Worm (Caenorhabditis elegans) whole organism, mixed stage, embryonic: ENCODE measurements around the gene K05F1.14.

Source experiments
- flh-1 ChIP-seq: fragments of 200-800 bp; sonication (Bioruptor generic); optimal IDR thresholded peaks from 2 replicates; lab custom pipeline; 2018; ENCODE audit warnings: mild to moderate bottlenecking, missing genetic modification characterization, moderate library complexity, missing compliant biosample characterization
- lin-13 ChIP-seq: fragments of 150-350 bp; optimal IDR thresholded peaks from 2 replicates; lab custom pipeline; 2014; ENCODE audit warnings: missing biosample characterization, missing genetic modification characterization
- nhr-28 ChIP-seq: fragments of 150-350 bp; optimal IDR thresholded peaks from 2 replicates; lab custom pipeline; 2014; ENCODE audit warnings: missing biosample characterization, missing genetic modification characterization
- snpc-4 ChIP-seq: fragments of 150-350 bp; optimal IDR thresholded peaks from 2 replicates; lab custom pipeline; 2014; ENCODE audit warnings: missing biosample characterization, missing genetic modification characterization
- tbx-8 ChIP-seq: fragments of 200-800 bp; sonication (Bioruptor generic); optimal IDR thresholded peaks from 2 replicates; lab custom pipeline; 2018; ENCODE audit warnings: mild to moderate bottlenecking, missing genetic modification characterization, moderate library complexity, missing compliant biosample characterization
- unc-39 ChIP-seq: fragments of 150-350 bp; optimal IDR thresholded peaks from 2 replicates; lab custom pipeline; 2014; ENCODE audit warnings: missing biosample characterization, missing genetic modification characterization
- ztf-11 ChIP-seq: fragments of 150-350 bp; optimal IDR thresholded peaks from 2 replicates; lab custom pipeline; 2014; ENCODE audit warnings: missing biosample characterization, missing genetic modification characterization

DNA sequence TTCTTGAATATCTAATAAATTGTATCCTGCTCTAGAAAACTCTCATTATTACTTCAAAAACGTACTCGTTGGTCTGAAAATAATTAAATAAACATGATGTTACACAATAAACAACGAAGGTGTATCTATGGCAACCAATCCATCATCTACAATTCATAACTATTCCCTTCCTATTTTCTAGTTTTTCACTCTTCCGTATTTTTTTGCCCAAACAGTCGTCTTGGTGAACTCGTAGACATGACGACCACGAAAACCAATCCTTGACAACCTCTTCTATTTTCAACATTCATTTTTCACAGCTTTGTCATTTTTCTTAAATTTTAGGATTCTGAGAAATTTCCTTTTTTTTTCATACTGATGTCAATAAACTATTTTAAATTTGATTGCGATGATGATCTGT lies 3.6 kb downstream of the K05F1.14 start, which contains the start of gene K05F1.13:
- TF ChIP-seq tbx-8 (no peak), nhr-28 (tag; lab: Kevin White, UChicago) (no peak), snpc-4 (tag; lab: Kevin White, UChicago) (no peak), lin-13 (tag; lab: Kevin White, UChicago) (no peak), unc-39 (tag; lab: Kevin White, UChicago) (no peak), flh-1 (GFP tag; lab: Kevin White, UChicago) (no peak), ztf-11 (tag; lab: Kevin White, UChicago) (no peak)
